Fruit fly (Drosophila melanogaster): ENCODE data around the gene nmd.
A peak's percentile ranks its signal among the peaks of the same experiment; 100 is the strongest.

Gene nmd

dm6 chr2L:10333091-10333991 lies 29.6 kb upstream of the nmd start, which contains the start of gene GATAd:
GATAd (plus strand) TSS chr2L:10333734.
- no peak for TF ChIP-seq usp (GFP tag; optimal IDR thresholded peaks at IDR 0.05)
- TF ChIP-seq CG15696 (tag; optimal IDR thresholded peaks at IDR 0.05): no peak
- peak; percentile 99 for TF ChIP-seq kni (GFP tag; optimal IDR thresholded peaks at IDR 0.05)
- peak; percentile 26 for TF ChIP-seq gem (tag; optimal IDR thresholded peaks at IDR 0.05)
- TF ChIP-seq Elba2 (GFP tag; optimal IDR thresholded peaks at IDR 0.05): no peak
- no peak for TF ChIP-seq CG6813 (GFP tag; optimal IDR thresholded peaks at IDR 0.05)
- TF ChIP-seq Bgb (GFP tag; IDR thresholded peaks at IDR 0.05; ENCODE audit: partially characterized antibody): 0 out of 2 replicates have a peak, but pooled peaks have one; percentile 26
- no peak for TF ChIP-seq hb (GFP tag; IDR thresholded peaks at IDR 0.05; ENCODE audit: partially characterized antibody)
- peak; percentile 21; the same call in 1 of the 2 replicates for TF ChIP-seq ssp (GFP tag; IDR thresholded peaks at IDR 0.05)
- TF ChIP-seq CG11723 (GFP tag; optimal IDR thresholded peaks at IDR 0.05): no peak
- no peak for TF ChIP-seq vfl (GFP tag; optimal IDR thresholded peaks at IDR 0.05)
- TF ChIP-seq CG1647 (GFP tag; optimal IDR thresholded peaks at IDR 0.05): no peak
- TF ChIP-seq row (GFP tag; IDR thresholded peaks at IDR 0.05): peak; percentile 63; the same call in 2 of the 3 replicates
- peak; percentile 29 for TF ChIP-seq CG12391 (tag; optimal IDR thresholded peaks at IDR 0.05)
- no peak for TF ChIP-seq tx (GFP tag; optimal IDR thresholded peaks at IDR 0.05)
- TF ChIP-seq CG4328 (GFP tag; optimal IDR thresholded peaks at IDR 0.05): no peak
- TF ChIP-seq Dref (GFP tag; IDR thresholded peaks at IDR 0.05): peak; percentile 62
- TF ChIP-seq inv (GFP tag; IDR thresholded peaks at IDR 0.05; ENCODE audit: partially characterized antibody): peak; percentile 20; the same call in 1 of the 2 replicates
- TF ChIP-seq CG8924 (tag; optimal IDR thresholded peaks at IDR 0.05): peak; percentile 46
- no peak for TF ChIP-seq H15 (GFP tag; IDR thresholded peaks at IDR 0.05)
- TF ChIP-seq ind (GFP tag; optimal IDR thresholded peaks at IDR 0.05): no peak
- no peak for TF ChIP-seq B-H2 (GFP tag; optimal IDR thresholded peaks at IDR 0.05)
- no peak for TF ChIP-seq CG10654 (GFP tag; optimal IDR thresholded peaks at IDR 0.05)
- peak in 1 of 2 experiments; percentile 19 for TF ChIP-seq Eip74EF (GFP tag; optimal IDR thresholded peaks at IDR 0.05)
- TF ChIP-seq CG17829 (tag; optimal IDR thresholded peaks at IDR 0.05): peak; percentile 43
- TF ChIP-seq stwl (tag; optimal IDR thresholded peaks at IDR 0.05): peak; percentile 34
- no peak for TF ChIP-seq CG11504 (tag; optimal IDR thresholded peaks at IDR 0.05)
- 0 out of 2 replicates have a peak, but pooled peaks have one; percentile 26 for TF ChIP-seq CG9932 (GFP tag; IDR thresholded peaks at IDR 0.05)
- TF ChIP-seq CG33557 (GFP tag; optimal IDR thresholded peaks at IDR 0.05): peak; percentile 12
- TF ChIP-seq CG30020 (tag; optimal IDR thresholded peaks at IDR 0.05): peak; percentile 95
- no peak for TF ChIP-seq wor (GFP tag; IDR thresholded peaks at IDR 0.05)
- TF ChIP-seq Sox102F (GFP tag; optimal IDR thresholded peaks at IDR 0.05): no peak
- 0 out of 2 replicates have a peak, but pooled peaks have one; percentile 16 for TF ChIP-seq bbx (GFP tag; IDR thresholded peaks at IDR 0.05; ENCODE audit: partially characterized antibody)
- no peak for TF ChIP-seq ash1 (GFP tag; optimal IDR thresholded peaks at IDR 0.05)
- TF ChIP-seq run (tag; optimal IDR thresholded peaks at IDR 0.05): no peak
- no peak for TF ChIP-seq D19B (GFP tag; optimal IDR thresholded peaks at IDR 0.05)
- no peak for TF ChIP-seq danr (GFP tag; IDR thresholded peaks at IDR 0.05)
- TF ChIP-seq CG10565 (GFP tag; optimal IDR thresholded peaks at IDR 0.05): no peak
- no peak for TF ChIP-seq CG8290 (GFP tag; optimal IDR thresholded peaks at IDR 0.05)
- TF ChIP-seq CG8290 (tag; optimal IDR thresholded peaks at IDR 0.05): no peak
- TF ChIP-seq YL-1 (GFP tag; optimal IDR thresholded peaks at IDR 0.05): peak; percentile 16
- TF ChIP-seq Usf (GFP tag; optimal IDR thresholded peaks at IDR 0.05): no peak
- no peak for TF ChIP-seq Hr78 (GFP tag; optimal IDR thresholded peaks at IDR 0.05)
- TF ChIP-seq Sin3A (optimal IDR thresholded peaks at IDR 0.05): peak; percentile 3
- TF ChIP-seq Sry-δ (GFP tag; optimal IDR thresholded peaks at IDR 0.05): peak; percentile 31
- TF ChIP-seq Antp (GFP tag; optimal IDR thresholded peaks at IDR 0.05): no peak
- TF ChIP-seq Nf-YC (tag; optimal IDR thresholded peaks at IDR 0.05): peak; percentile 38
- peak; percentile 65 for TF ChIP-seq CG12659 (GFP tag; optimal IDR thresholded peaks at IDR 0.05)
